Worm (Caenorhabditis elegans) whole organism, L4/young adult: Measurements from ENCODE around the gene H12I19.115.
A peak's percentile ranks its signal among the peaks of the same experiment; 100 is the strongest.

Experiments
- W03F9.2 ChIP-seq: fragments of 150-350 bp; optimal IDR thresholded peaks from 2 replicates; lab custom pipeline; 2014; ENCODE audit warnings: missing biosample characterization, missing genetic modification characterization
- dao-5 ChIP-seq: sonication (generic microtip); optimal IDR thresholded peaks from 2 replicates; lab custom pipeline; 2016; ENCODE audit warnings: missing genotype, missing genetic modification characterization, moderate library complexity, missing compliant biosample characterization
- him-1 ChIP-seq: sonication (generic microtip); optimal IDR thresholded peaks from 2 replicates; lab custom pipeline; 2016; ENCODE audit warnings: missing genotype, missing genetic modification reagents, missing genetic modification characterization, missing compliant biosample characterization

H12I19.115 gene

DNA sequence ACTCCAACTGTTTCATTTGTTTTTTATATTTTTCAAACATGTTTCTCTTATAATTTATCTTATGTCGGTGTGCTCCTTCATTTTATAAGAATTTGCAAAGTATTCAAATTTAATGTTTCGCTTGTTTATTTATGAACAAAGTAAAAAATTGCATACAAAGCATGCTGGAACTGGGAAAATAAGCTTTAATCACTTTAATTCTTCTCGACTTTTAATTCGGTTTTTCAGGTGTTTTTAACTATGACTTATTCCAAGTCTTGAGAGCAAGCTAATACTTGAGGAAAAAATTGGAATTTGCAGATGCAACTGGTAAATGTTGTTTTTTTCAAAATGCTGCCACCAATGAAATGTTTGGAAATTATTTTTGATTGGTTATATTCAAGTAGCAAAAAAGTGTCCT is 4.1 kb upstream of the H12I19.115 start, which contains the start of gene srz-59:
TSS of gene srz-59 (plus strand) at position 301 of the 400 bp plus-strand sequence.
- TF ChIP-seq him-1, result no peak
- TF ChIP-seq dao-5, result no peak
- no peak for TF ChIP-seq W03F9.2 (tag; lab: Kevin White, UChicago)

DNA sequence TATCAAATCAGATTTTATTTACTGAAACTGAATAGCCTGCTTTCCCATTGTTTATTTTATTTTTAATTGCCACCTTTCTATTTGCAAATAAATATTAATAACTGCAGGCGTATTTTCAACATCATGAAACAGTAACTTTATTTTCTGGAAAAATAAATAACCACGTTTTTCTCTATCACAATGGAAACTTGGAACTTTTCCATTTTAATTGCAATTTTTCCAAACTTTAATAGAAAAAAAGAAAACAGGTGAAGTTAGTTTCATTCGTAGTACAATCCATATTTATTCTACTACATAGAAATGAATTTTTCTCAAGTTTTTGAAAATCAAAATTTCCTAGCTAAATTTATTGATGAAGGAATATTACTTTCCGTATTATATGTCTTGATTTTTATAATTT is 1.4 kb upstream of the H12I19.115 start, which contains the start of gene srz-42:
TSS of gene srz-42 (plus strand) at position 301 of the 400 bp plus-strand sequence.
- TF ChIP-seq dao-5 (no peak), him-1 (no peak), W03F9.2 (tag; lab: Kevin White, UChicago) (no peak)

DNA sequence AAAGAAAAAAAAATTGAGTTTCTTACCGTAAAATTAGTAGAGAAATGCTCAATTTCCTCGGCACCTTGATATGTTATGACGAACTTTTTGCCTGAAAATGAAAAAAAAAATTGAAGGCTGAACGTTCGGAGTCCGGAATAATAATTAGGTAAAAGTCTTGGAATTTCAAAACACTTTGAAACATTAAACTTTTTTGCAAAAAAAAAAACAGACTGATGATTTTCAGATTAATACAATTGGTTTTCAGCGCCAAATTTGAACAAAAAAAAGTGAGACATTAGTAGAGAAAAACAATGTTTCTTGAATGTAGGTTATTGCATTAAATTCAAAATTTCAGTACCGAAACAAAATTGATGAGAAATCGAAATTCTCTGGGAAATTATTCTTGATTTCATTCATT is 3.7 kb downstream of the H12I19.115 start, which contains the start of gene nkcc-1:
TSS of gene nkcc-1 (minus strand) at position 101 of the 400 bp plus-strand sequence.
- TF ChIP-seq W03F9.2 (tag; lab: Kevin White, UChicago), result no peak
- no peak for TF ChIP-seq him-1
- no peak for TF ChIP-seq dao-5

DNA sequence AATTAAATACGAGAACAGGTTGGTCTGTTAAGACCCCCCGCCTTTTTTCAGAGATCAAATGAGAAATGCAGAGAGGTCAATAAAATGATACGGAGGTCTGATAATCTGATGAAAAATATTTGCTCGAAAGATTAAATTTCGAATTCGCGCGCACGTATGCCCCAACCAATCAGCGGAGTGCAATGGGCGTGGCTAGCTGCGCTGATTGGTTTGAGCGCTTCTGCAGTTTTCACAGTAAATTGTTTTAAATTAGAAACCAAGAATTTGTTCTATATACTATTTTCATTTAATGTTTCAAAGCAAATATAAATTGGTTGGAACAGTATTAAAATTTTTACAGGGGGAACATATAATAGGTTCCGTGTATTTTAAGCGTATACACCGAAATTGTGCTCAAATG is 8.3 kb downstream of the H12I19.115 start:
- TF ChIP-seq him-1, result no peak
- no peak for TF ChIP-seq dao-5
- no peak for TF ChIP-seq W03F9.2 (tag; lab: Kevin White, UChicago)

DNA sequence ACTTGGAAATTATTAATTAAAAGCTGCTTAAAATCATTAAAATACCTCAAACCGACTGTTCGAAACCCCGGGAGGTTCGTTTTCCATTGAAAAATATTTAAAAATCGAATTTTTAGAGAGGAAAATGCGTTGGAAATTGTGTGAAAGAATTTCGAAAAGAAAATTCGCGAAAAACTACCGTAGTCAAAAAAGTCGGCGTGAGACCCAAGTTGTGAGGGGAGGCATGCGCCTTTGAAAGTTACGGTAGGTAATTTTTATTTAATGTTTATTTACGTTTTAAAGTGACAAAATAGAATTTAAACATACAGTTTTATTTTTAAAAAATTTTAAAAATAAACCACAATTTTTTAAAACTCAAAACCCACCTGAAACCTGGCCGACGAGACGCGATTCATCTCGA is 12.1 kb downstream of the H12I19.115 start:
- TF ChIP-seq dao-5, result no peak
- peak; percentile 45 for TF ChIP-seq W03F9.2 (tag; lab: Kevin White, UChicago)

DNA sequence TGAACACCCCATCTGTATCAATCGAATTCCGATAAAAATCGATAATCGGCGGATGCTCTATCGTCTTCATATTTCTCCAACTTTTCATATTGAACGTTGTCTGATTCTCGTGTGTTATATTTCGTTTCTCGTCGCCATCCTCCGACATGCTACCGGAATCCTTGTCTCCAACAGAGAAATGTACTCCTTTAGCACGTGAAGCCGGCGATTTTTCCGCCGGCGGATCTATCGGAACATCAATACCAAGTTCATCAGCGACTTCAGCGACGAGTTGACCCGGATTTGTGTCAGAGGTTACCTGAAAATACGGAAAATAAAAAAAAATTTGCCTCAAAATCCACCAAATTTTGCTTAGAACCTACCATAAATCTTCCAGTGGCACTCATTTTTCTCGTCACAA is 12.6 kb downstream of the H12I19.115 start:
- TF ChIP-seq him-1, result no peak
- no peak for TF ChIP-seq W03F9.2 (tag; lab: Kevin White, UChicago)
- no peak for TF ChIP-seq dao-5

DNA sequence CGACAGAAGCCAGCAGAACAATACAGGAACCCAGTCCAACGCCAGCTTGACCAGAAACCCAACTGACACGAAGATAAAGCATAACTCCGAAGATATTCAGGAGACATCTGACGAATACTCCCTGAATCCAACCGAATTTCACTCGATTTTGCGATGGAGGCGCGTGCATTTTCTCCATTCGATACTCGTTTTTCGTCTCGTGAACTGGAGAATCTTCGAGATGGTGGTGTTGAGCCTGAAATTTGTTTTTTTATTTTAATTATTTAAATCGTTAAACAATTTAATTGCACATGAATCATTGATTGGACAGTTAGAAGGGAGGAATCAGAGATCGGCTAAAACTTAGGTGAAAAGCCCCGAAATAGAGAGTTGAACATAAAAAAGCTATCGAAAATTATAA is 13.3 kb downstream of the H12I19.115 start:
- TF ChIP-seq dao-5 (no peak), him-1 (no peak), W03F9.2 (tag; lab: Kevin White, UChicago) (no peak)

DNA sequence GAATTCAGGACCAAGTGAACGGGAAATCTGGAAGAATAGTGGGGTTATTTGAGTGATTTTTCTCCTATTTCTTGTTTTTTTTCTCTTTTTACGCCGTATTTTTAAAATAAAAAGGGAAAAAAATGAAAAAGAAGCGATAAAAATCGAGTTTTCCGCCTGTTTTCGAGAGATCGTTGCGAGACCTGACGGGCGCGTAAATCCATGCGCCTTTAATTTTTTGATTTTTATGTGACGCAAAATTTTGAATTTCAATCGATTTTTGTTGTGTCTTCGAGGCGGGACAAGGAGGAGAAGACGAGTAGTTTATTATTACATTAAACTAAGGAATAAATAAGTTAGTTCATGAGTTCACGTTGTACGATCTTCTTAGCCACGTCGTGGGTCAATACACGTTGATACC is 14.0 kb downstream of the H12I19.115 start:
- TF ChIP-seq W03F9.2 (tag; lab: Kevin White, UChicago), result no peak
- no peak for TF ChIP-seq him-1
- no peak for TF ChIP-seq dao-5

DNA sequence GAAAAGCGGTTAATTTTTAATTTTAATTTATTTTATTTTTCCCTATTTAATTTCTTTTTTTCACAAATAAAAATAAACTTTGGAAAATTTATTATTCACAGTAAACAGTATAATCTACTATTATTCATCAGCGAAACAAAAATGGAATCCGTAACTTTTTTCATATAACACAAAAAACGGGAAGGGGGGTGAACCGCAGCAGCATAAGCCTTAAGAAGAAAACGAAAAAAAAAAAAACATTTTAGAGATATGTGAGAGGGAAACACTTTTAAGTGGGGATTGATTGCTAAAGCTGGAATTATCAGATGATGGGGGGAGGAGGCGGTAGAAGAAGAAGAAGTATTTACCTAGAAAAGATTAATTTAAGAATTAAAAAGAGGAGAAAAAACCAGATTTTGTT is 20.0 kb downstream of the H12I19.115 start:
- no peak for TF ChIP-seq him-1
- TF ChIP-seq W03F9.2 (tag; lab: Kevin White, UChicago), result no peak
- TF ChIP-seq dao-5, result no peak

DNA sequence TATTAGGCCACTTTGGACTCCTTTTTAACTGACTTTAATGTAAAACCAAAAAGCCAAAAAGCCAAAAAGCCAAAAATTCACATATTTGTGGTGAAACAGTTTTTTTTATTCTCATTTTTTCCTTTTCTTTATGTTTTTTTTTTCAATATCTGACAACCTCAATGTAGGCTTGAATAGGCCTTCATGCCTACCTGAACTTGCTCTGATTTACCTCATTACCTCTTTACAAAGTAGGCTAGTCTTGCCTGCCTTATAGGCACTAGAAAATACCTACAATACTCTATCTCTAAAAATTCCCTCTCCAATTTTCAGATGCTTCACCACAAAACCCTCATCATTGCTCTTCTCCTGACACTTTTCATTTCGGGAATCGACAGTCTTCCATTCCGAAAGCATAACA is 21.4 kb downstream of the H12I19.115 start, which contains the start of gene ins-34:
TSS of gene ins-34 (plus strand) at position 301 of the 400 bp plus-strand sequence.
- TF ChIP-seq dao-5 (no peak), him-1 (no peak), W03F9.2 (tag; lab: Kevin White, UChicago) (no peak)

DNA sequence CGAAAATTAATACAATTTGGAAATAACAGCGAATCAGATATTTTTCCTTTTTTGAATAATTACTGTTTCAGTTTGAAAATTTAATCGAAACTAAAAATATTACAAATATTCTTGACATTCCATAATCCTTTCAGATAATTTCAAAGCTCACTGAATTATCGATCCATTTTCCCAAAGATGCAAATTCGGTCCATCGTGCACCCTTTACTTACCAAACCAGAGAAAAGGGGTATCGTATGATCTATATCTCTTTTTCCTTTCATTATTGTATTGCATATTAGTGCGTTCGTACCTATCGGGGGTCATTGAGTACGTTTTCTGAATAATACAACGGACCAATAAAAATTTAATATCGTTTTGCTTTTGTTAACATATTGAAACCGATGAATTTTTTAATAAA is 22.9 kb downstream of the H12I19.115 start:
- TF ChIP-seq W03F9.2 (tag; lab: Kevin White, UChicago) (no peak), him-1 (no peak), dao-5 (no peak)

DNA sequence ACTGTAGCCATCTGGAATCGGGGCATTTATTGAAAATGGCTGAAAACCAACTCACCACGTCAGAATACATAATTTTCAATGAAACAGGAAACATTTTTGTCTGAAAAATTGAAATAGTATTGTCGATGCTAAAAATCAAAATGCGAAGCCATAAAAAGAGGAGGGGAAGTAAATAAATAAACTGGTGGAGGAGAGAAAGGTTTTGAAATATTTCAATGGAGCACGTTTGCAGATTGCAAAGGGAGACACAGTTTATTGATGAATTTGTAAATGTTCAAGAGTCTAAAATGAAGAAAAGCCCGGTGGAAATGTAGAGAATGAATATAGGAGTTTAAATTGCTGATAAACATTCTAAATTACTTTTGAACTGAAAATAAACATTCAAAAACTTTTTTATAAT is 24.6 kb downstream of the H12I19.115 start, which contains the start of gene F52B11.5:
TSS of gene F52B11.5 (minus strand) at position 178 of the 400 bp plus-strand sequence.
- TF ChIP-seq dao-5 (no peak), W03F9.2 (tag; lab: Kevin White, UChicago) (no peak), him-1 (no peak)

DNA sequence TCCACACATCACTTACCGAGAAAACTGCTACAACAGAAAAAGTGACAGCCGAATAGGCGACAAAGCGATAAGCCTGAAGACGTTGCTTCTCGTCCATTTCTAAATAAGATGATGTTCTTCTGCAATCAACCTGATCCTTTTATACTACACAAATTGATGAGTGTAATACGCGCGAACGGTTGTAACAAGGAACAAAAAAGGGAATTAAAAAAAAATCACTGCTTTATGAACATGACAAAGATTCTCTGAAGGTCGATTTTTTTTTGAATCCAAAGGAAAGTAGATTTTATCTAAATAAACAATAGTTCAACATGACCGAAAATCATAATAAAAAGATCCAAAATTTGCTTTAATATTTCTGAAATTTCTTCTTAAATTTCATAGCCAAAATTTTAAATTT is 28.4 kb downstream of the H12I19.115 start, which contains the start of gene col-133:
TSS of gene col-133 (minus strand) at position 101 of the 400 bp plus-strand sequence.
- no peak for TF ChIP-seq dao-5

DNA sequence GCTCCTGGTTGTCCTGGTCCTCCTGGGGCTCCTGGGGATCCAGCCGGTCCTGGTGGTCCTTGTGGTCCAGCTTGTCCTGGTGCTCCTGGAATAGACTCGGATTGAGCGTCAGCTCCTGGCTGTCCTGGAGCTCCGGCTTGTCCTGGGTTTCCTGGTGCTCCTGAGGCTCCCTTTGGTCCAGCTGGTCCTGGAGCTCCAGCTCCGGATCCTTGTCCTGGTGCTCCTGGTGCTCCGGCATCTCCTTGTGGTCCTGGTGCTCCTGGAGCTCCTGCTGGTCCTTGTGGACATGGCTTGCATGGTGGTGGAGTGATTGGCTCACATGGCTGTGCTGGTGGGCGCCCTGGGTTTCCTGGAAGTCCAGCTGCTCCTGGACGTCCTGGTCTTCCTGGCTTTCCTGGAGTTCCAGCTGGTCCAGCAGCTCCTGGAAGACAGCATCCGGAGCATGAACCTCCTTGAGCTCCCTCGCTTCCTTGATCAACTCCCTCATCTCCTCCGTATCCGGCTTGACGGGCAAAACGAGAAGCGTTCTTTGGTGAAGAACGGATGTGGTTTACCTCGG is 29.0 kb downstream of the H12I19.115 start:
- TF ChIP-seq dao-5 (no peak), W03F9.2 (tag; lab: Kevin White, UChicago) (no peak), him-1 (no peak)

DNA sequence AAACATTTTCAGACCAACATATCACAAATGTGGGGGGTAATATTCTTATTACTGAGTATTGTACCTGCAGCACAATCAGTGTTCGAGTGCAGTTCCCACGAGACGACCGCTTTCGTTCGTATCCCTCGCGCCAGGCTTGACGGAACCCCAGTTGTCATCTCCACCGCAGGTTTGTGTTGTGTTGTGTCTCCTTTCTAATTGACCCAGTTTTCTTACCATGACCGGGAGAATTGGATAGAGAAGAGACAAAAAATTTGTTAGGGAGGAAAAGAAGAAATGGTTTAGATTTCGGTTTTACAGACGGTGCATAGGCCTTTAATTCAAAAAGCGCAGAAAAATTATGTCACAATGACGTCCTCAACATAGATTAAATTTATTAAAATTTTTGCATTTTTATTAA is 36.4 kb downstream of the H12I19.115 start, which contains the start of gene noah-2:
TSS of gene noah-2 (plus strand) at position 13 of the 400 bp plus-strand sequence.
- TF ChIP-seq W03F9.2 (tag; lab: Kevin White, UChicago) (no peak), him-1 (no peak), dao-5 (no peak)

DNA sequence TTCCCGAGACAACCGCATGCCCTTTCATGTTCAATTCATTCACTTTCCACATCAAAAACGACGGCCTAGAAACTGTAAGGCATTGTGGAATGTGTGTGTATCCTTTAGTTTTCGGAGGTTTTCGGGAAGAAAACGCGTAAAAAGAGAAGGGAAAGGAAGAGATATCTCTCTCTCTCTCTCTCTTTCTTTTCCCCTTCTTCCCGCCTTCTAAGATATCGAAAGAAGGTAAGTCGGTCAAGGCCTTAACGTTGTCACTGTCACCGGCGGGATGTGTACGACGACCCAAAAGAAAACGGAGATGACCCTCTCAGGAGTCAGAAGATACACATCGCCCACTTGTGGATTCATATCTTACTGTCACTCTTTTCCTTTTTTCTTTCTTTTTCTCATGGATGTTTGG is 37.9 kb downstream of the H12I19.115 start:
- TF ChIP-seq him-1 (no peak), W03F9.2 (tag; lab: Kevin White, UChicago) (no peak), dao-5 (no peak)
